Worm (Caenorhabditis elegans) whole organism, L2 larva: ENCODE measurements around the gene fbxa-37.
"Not testable (repeated sequence)": the region's sequence is repeated elsewhere in the genome, so short reads cannot be mapped to it uniquely, and the experiment has no call there.

Experiments used
- R02D3.7 ChIP-seq: fragments of 150-350 bp; optimal IDR thresholded peaks from 2 replicates; lab custom pipeline; 2014; ENCODE audit warnings: missing biosample characterization, missing genetic modification characterization
- aly-2 ChIP-seq: fragments of 150-350 bp; optimal IDR thresholded peaks from 2 replicates; lab custom pipeline; 2014; ENCODE audit warnings: missing biosample characterization, missing genetic modification characterization
- ama-1 ChIP-seq: fragments of 150-350 bp; optimal IDR thresholded peaks from 2 replicates; lab custom pipeline; 2018; ENCODE audit warnings: inconsistent platforms
- blmp-1 ChIP-seq: sonication (generic microtip); optimal IDR thresholded peaks from 2 replicates; lab custom pipeline; 2017; ENCODE audit warnings: missing genetic modification characterization, mild to moderate bottlenecking, missing compliant biosample characterization, antibody characterized with exemption, moderate library complexity; ENCODE audit not compliant: insufficient read depth
- ceh-16 ChIP-seq: fragments of 150-350 bp; optimal IDR thresholded peaks from 2 replicates; lab custom pipeline; 2014; ENCODE audit warnings: missing biosample characterization, missing genetic modification characterization
- ceh-82 ChIP-seq: fragments of 150-350 bp; optimal IDR thresholded peaks from 2 replicates; lab custom pipeline; 2014; ENCODE audit warnings: missing biosample characterization, missing genetic modification characterization
- crh-2 ChIP-seq: sonication (generic microtip); optimal IDR thresholded peaks from 2 replicates; lab custom pipeline; 2017; ENCODE audit warnings: missing biosample characterization, missing genetic modification characterization
- egl-27 ChIP-seq: sonication (generic microtip); optimal IDR thresholded peaks from 3 replicates; lab custom pipeline; 2017; ENCODE audit warnings: missing biosample characterization, missing genetic modification reagents, missing genetic modification characterization
- elt-1 ChIP-seq: fragments of 150-350 bp; optimal IDR thresholded peaks from 2 replicates; lab custom pipeline; 2014; ENCODE audit warnings: missing biosample characterization, missing genetic modification characterization
- elt-3 ChIP-seq: sonication (generic microtip); optimal IDR thresholded peaks from 2 replicates; lab custom pipeline; 2017; ENCODE audit warnings: missing biosample characterization, missing genetic modification characterization
- fos-1 ChIP-seq: fragments of 150-350 bp; optimal IDR thresholded peaks from 2 replicates; lab custom pipeline; 2014; ENCODE audit warnings: missing biosample characterization, missing genetic modification characterization
- gmeb-1 ChIP-seq: fragments of 150-350 bp; optimal IDR thresholded peaks from 2 replicates; lab custom pipeline; 2014; ENCODE audit warnings: missing biosample characterization, missing genetic modification characterization
- lin-11 ChIP-seq: fragments of 150-350 bp; sonication (generic microtip); optimal IDR thresholded peaks from 2 replicates; lab custom pipeline; 2014; ENCODE audit warnings: missing biosample characterization, missing genetic modification characterization, inconsistent platforms, mixed read lengths
- lin-13 ChIP-seq: fragments of 150-350 bp; optimal IDR thresholded peaks from 2 replicates; lab custom pipeline; 2014; ENCODE audit warnings: missing biosample characterization, missing genetic modification reagents, missing genetic modification characterization
- lin-39 ChIP-seq: fragments of 150-350 bp; optimal IDR thresholded peaks from 2 replicates; lab custom pipeline; 2014; ENCODE audit warnings: missing biosample characterization, missing genetic modification reagents, missing genetic modification characterization
- mab-5 ChIP-seq: fragments of 150-350 bp; optimal IDR thresholded peaks from 2 replicates; lab custom pipeline; 2014; ENCODE audit warnings: missing biosample characterization, missing genetic modification characterization
- mbf-1 ChIP-seq: sonication (generic microtip); optimal IDR thresholded peaks from 2 replicates; lab custom pipeline; 2017; ENCODE audit warnings: missing biosample characterization, missing genetic modification characterization
- nhr-10 ChIP-seq: sonication (generic microtip); optimal IDR thresholded peaks from 2 replicates; lab custom pipeline; 2017; ENCODE audit warnings: missing biosample characterization, missing genetic modification characterization
- nhr-11 ChIP-seq: fragments of 150-350 bp; optimal IDR thresholded peaks from 2 replicates; lab custom pipeline; 2014; ENCODE audit warnings: missing biosample characterization, missing genetic modification characterization
- nhr-12 ChIP-seq: fragments of 150-350 bp; optimal IDR thresholded peaks from 2 replicates; lab custom pipeline; 2014; ENCODE audit warnings: missing biosample characterization, missing genetic modification characterization
- nhr-21 ChIP-seq: fragments of 150-350 bp; optimal IDR thresholded peaks from 2 replicates; lab custom pipeline; 2014; ENCODE audit warnings: missing biosample characterization, missing genetic modification characterization
- nhr-23 ChIP-seq: fragments of 150-350 bp; optimal IDR thresholded peaks from 2 replicates; lab custom pipeline; 2014; ENCODE audit warnings: missing biosample characterization, missing genetic modification reagents, missing genetic modification characterization
- peb-1 ChIP-seq: fragments of 150-350 bp; optimal IDR thresholded peaks from 2 replicates; lab custom pipeline; 2014; ENCODE audit warnings: missing biosample characterization, missing genetic modification characterization
- sma-3 ChIP-seq: sonication (generic microtip); optimal IDR thresholded peaks from 2 replicates; lab custom pipeline; 2016; ENCODE audit warnings: missing genetic modification reagents, missing genetic modification characterization, missing compliant biosample characterization
- sma-9 ChIP-seq, 2 experiments: fragments of 150-350 bp in 1 of 2; sonication (generic microtip) in 1 of 2; optimal IDR thresholded peaks; 2 replicates each; lab custom pipeline; 2014 to 2016; ENCODE audit warnings: missing genetic modification characterization in 2 of 2, mild to moderate bottlenecking in 1 of 2, missing biosample characterization in 1 of 2, missing compliant biosample characterization in 1 of 2, missing genetic modification reagents in 1 of 2, moderate library complexity in 1 of 2
- unc-62 ChIP-seq: fragments of 150-350 bp; optimal IDR thresholded peaks from 2 replicates; lab custom pipeline; 2014; ENCODE audit warnings: missing biosample characterization, missing genetic modification reagents, missing genetic modification characterization
- ztf-1 ChIP-seq: fragments of 200-800 bp; sonication (Bioruptor generic); conservative IDR thresholded peaks from 2 replicates; pipeline ENCODE4 v1.3.6; 2022; ENCODE audit warnings: missing genetic modification characterization, missing compliant biosample characterization

The fbxa-37 gene

ce11 chrIII:1256519-1256918 lies 28.3 kb upstream of the fbxa-37 start, which contains the start of gene fbxa-208:
Gene fbxa-208 (plus strand): TSS chrIII:1256819.
- TF ChIP-seq ceh-16 (tag; lab: Kevin White, UChicago); nhr-21; aly-2 (tag; lab: Kevin White, UChicago): not testable (repeated sequence)
- TF ChIP-seq, all 48 proteins: peak for 0; not testable (repeated sequence) for 48

DNA sequence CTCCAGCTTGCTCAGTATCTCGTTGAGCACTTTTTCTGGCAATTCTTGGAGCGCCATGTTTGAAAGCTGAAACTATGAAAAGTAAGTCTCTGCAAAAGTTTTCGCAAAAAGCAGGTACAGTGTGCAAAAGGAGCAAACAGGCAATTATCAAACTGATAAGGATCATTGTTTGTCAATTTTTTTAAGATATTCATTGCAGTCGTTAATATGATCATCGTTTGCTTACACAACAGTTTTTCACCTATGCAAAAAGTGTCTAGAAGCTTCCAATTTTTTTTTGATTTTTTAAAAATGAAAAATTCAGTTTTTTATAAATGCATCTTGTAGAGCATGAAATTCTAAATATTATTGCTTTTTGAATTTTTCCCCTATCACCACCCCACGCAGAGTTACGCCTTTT lies 26.4 kb upstream of the fbxa-37 start, which contains the start of gene fbxa-78:
Gene fbxa-78 (minus strand): TSS at position 101 of the 400 bp plus-strand sequence.
- TF ChIP-seq lin-11, nhr-11, egl-27 (tag; lab: Kevin White, UChicago): not testable (repeated sequence)

DNA sequence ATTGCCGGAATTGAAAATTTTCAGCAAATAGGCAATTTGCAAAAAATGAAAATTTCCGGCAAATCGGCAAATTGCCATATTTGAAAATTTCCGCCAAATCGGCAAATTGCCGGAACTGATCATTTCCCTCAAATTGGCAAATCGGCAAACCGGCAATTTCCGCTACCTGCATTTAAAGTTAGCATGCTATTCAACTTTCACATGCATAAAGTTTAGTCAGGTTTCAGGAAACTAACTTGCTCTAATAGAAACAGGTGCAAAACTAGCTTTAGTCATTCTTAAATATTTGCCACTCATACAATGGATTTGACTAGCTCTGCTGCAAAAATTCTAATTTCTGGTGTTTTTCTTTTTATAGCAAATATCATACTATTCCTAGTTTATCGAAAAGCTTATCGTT lies 21.1 kb upstream of the fbxa-37 start, which contains the start of gene srz-9:
Gene srz-9 (plus strand): TSS at position 301 of the 400 bp plus-strand sequence.
- TF ChIP-seq ama-1 (lab: Kevin White, UChicago); sma-3 (GFP tag; lab: Kevin White, UChicago); elt-3 (tag; lab: Kevin White, UChicago): not testable (repeated sequence)

DNA sequence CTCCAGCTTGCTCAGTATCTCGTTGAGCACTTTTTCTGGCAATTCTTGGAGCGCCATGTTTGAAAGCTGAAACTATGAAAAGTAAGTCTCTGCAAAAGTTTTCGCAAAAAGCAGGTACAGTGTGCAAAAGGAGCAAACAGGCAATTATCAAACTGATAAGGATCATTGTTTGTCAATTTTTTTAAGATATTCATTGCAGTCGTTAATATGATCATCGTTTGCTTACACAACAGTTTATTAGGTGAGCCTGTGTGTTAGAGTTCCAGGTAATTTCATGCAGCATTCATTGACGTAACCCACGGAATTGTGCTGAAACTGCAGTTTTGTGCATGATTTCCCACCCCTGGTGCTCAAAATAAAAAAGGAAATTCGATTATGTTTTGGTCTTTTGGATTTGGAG lies 18.0 kb upstream of the fbxa-37 start, which contains the start of gene fbxa-151:
Gene fbxa-151 (minus strand): TSS at position 101 of the 400 bp plus-strand sequence.
- not testable (repeated sequence) for TF ChIP-seq aly-2, elt-3, nhr-12 (tag; lab: Kevin White, UChicago)

DNA sequence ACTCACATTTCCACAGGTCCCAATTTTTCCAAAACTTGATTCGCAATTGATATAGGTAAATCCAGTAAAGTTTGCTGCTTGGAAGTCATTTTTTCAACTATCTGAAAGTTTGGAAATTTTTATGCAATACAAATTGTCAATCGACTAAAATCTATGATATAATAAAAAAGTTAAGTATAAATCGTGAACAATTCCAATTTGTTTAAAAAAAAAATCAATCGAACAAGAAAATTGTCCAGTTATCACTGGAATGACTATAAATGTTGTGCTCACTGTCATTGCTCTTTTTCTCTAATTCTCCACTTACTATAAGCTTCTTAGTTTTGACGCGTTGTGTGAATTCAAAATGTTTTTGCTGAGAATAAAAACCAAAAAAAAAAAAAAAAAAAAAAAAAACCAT lies 15.6 kb upstream of the fbxa-37 start, which contains the start of gene fbxa-32:
Gene fbxa-32 (minus strand): TSS at position 101 of the 400 bp plus-strand sequence.
- TF ChIP-seq blmp-1 (tag; lab: Kevin White, UChicago) (no peak), elt-1 (tag; lab: Kevin White, UChicago) (no peak), ama-1 (lab: Kevin White, UChicago) (no peak), R02D3.7 (tag; lab: Kevin White, UChicago) (no peak), ceh-82 (tag; lab: Kevin White, UChicago) (no peak), gmeb-1 (tag; lab: Kevin White, UChicago) (no peak), ztf-1 (no peak), mab-5 (tag; lab: Kevin White, UChicago) (no peak), nhr-21 (no peak)
- TF ChIP-seq, all 48 proteins: peak for 0

DNA sequence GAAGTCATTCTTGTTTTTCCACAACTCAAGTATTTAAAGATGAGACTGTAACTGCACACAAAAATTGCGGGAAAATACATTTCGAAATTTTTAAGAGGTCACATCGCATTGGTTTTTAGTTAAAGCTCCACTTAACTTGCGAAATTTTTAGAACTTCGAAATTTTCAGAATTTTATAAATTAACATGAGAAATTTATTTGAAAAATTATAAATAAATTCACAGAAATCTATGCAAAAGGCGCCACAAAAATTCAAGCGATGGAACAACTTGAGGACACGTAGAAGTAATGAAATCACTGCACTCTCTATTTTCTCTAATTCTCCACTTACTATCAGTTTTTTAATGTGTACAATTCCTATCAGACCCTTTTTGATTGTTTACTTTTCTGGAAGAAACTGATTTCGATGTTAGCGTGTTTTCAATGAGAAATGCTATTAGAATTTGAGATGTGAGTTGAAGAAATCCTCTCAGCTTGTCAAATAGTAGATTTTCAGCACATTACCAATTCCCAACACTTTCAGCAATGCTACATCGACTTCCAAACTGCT lies 13.3 kb upstream of the fbxa-37 start, which contains the start of gene fbxa-31:
Gene fbxa-31 (minus strand): TSS at position 51 of the 549 bp plus-strand sequence.
- no peak for TF ChIP-seq ceh-82 (tag; lab: Kevin White, UChicago)
- no peak for TF ChIP-seq nhr-10 (tag; lab: Kevin White, UChicago)
- TF ChIP-seq ztf-1, result no peak
- TF ChIP-seq lin-39 (tag; lab: Kevin White, UChicago), result no peak
- TF ChIP-seq lin-13 (GFP tag; lab: Kevin White, UChicago), result no peak
- TF ChIP-seq nhr-23 (tag; lab: Kevin White, UChicago), result no peak
- no peak for TF ChIP-seq mbf-1
- TF ChIP-seq peb-1, result no peak
- no peak for TF ChIP-seq sma-3 (GFP tag; lab: Kevin White, UChicago)
- TF ChIP-seq R02D3.7 (tag; lab: Kevin White, UChicago), result no peak
- no peak for TF ChIP-seq sma-9 (GFP tag; optimal IDR thresholded peaks at IDR 0.05; lab: Kevin White, UChicago)
- TF ChIP-seq sma-9 (tag; optimal IDR thresholded peaks at IDR 0.05; lab: Kevin White, UChicago), result no peak
- peak; percentile 75 for TF ChIP-seq fos-1
- no peak for TF ChIP-seq unc-62 (GFP tag; lab: Kevin White, UChicago)
- TF ChIP-seq crh-2 (tag; lab: Kevin White, UChicago), result peak; percentile 5
